Fruit fly (Drosophila melanogaster): ENCODE data around the gene rdx.

rdx gene

DNA sequence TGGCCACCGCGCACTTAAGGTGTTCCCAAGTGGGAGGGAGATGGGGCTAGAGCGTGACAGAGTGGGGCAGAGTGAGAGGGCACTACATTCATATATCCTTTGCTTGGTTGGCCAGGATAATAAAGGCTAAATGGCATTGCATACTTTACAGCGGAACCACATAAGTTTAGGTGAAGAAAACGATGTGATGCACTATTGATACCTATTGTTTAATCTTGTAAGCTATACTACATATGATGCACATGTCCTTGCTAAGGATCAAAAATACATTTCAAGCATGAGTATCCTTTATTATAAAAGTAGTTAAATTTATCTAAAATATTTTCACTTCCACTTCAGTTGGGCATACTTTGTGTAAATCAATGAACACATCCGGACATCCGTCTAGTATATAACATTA is 9.2 kb upstream of the rdx start (continued):
- TF ChIP-seq bsh (GFP tag; optimal IDR thresholded peaks at IDR 0.05) (peak in 1 of 2 experiments; percentile 26), Stat92E (GFP tag; optimal IDR thresholded peaks at IDR 0.05) (no peak), CG15073 (GFP tag; optimal IDR thresholded peaks at IDR 0.05) (no peak), phol (tag; optimal IDR thresholded peaks at IDR 0.05) (peak; percentile 30), dysf (GFP tag; IDR thresholded peaks at IDR 0.05) (peak; percentile 32; the same call in 1 of the 3 replicates), CG15514 (GFP tag; optimal IDR thresholded peaks at IDR 0.05) (no peak), CG18764 (GFP tag; optimal IDR thresholded peaks at IDR 0.05) (no peak), Aef1 (GFP tag; IDR thresholded peaks at IDR 0.05) (0 out of 3 replicates have a peak, but pooled peaks have one; percentile 13), Bdp1 (GFP tag; optimal IDR thresholded peaks at IDR 0.05) (no peak), ap (GFP tag; IDR thresholded peaks at IDR 0.05) (0 out of 2 replicates have a peak, but pooled peaks have one; percentile 30), CG16779 (GFP tag; IDR thresholded peaks at IDR 0.05) (no peak), Blimp-1 (GFP tag; optimal IDR thresholded peaks at IDR 0.05) (no peak), vfl (GFP tag; optimal IDR thresholded peaks at IDR 0.05) (no peak), CG16863 (GFP tag; optimal IDR thresholded peaks at IDR 0.05) (no peak), Vsx1 (GFP tag; optimal IDR thresholded peaks at IDR 0.05) (no peak), D19B (GFP tag; optimal IDR thresholded peaks at IDR 0.05) (peak; percentile 63), CG12219 (GFP tag; optimal IDR thresholded peaks at IDR 0.05) (no peak), CG7271 (tag; optimal IDR thresholded peaks at IDR 0.05) (no peak), CG1792 (GFP tag; optimal IDR thresholded peaks at IDR 0.05) (no peak), CG18262 (tag; optimal IDR thresholded peaks at IDR 0.05) (peak; percentile 12), CG2120 (GFP tag; optimal IDR thresholded peaks at IDR 0.05) (peak; percentile 28), Ets97D (GFP tag; optimal IDR thresholded peaks at IDR 0.05) (no peak), lmd (GFP tag; IDR thresholded peaks at IDR 0.05) (peak; percentile 24; the same call in 1 of the 2 replicates), CG5180 (GFP tag; optimal IDR thresholded peaks at IDR 0.05) (no peak), twi (tag; optimal IDR thresholded peaks at IDR 0.05) (peak; percentile 7), CoRest (tag; optimal IDR thresholded peaks at IDR 0.05) (peak; percentile 39), CG30020 (tag; optimal IDR thresholded peaks at IDR 0.05) (no peak), zen (tag; optimal IDR thresholded peaks at IDR 0.05) (peak; percentile 15), yki (optimal IDR thresholded peaks at IDR 0.05) (no peak), CG10147 (GFP tag; optimal IDR thresholded peaks at IDR 0.05) (no peak), Poxn (GFP tag; IDR thresholded peaks at IDR 0.05) (no peak), CG11456 (GFP tag; IDR thresholded peaks at IDR 0.05) (no peak), CG17359 (tag; optimal IDR thresholded peaks at IDR 0.05) (no peak), abd-A (tag; optimal IDR thresholded peaks at IDR 0.05) (no peak), grau (tag; optimal IDR thresholded peaks at IDR 0.05) (peak; percentile 52), D (optimal IDR thresholded peaks at IDR 0.05) (no peak), D (GFP tag; optimal IDR thresholded peaks at IDR 0.05) (no peak), Chrac-16 (GFP tag; optimal IDR thresholded peaks at IDR 0.05) (peak; percentile 21), CG9609 (GFP tag; optimal IDR thresholded peaks at IDR 0.05) (no peak), zen2 (GFP tag; IDR thresholded peaks at IDR 0.05; ENCODE audit: partially characterized antibody) (no peak), Pdp1 (GFP tag; optimal IDR thresholded peaks at IDR 0.05) (peak in 1 of 2 experiments; percentile 9), CG17186 (GFP tag; optimal IDR thresholded peaks at IDR 0.05) (no peak), ATbp (GFP tag; optimal IDR thresholded peaks at IDR 0.05) (no peak), zfh1 (GFP tag; IDR thresholded peaks at IDR 0.05) (peak; percentile 62; the same call in 2 of the 3 replicates), chm (GFP tag; IDR thresholded peaks at IDR 0.05) (0 out of 2 replicates have a peak, but pooled peaks have one; percentile 39), CG4328 (GFP tag; optimal IDR thresholded peaks at IDR 0.05) (no peak), bbx (GFP tag; IDR thresholded peaks at IDR 0.05; ENCODE audit: partially characterized antibody) (no peak), aop (GFP tag; IDR thresholded peaks at IDR 0.05) (no peak), Ptx1 (GFP tag; IDR thresholded peaks at IDR 0.05) (peak; percentile 56; the same call in 1 of the 2 replicates), Gsc (GFP tag; IDR thresholded peaks at IDR 0.05) (no peak), Elba2 (GFP tag; optimal IDR thresholded peaks at IDR 0.05) (peak; percentile 20)

Measured in whole organism, embryonic.